Fruit fly (Drosophila melanogaster): ENCODE data around the gene CG17568.

Gene CG17568

dm6 chr2L:19136735-19137134, 44.8 kb downstream of the CG17568 start (continued):
- TF ChIP-seq CG8765 (GFP tag; IDR thresholded peaks at IDR 0.05) (no peak), gsb (GFP tag; IDR thresholded peaks at IDR 0.05) (no peak), Mes4 (GFP tag; optimal IDR thresholded peaks at IDR 0.05) (peak; percentile 20), CG2889 (GFP tag; IDR thresholded peaks at IDR 0.05) (no peak), Kr (GFP tag; optimal IDR thresholded peaks at IDR 0.05) (no peak), Lpt (GFP tag; optimal IDR thresholded peaks at IDR 0.05) (peak; percentile 19), CG11456 (GFP tag; IDR thresholded peaks at IDR 0.05) (no peak), CG10267 (tag; optimal IDR thresholded peaks at IDR 0.05) (peak; percentile 46), CG43689 (GFP tag; IDR thresholded peaks at IDR 0.05) (no peak), CG6689 (GFP tag; IDR thresholded peaks at IDR 0.05) (no peak), bowl (GFP tag; IDR thresholded peaks at IDR 0.05) (no peak), lilli (GFP tag; optimal IDR thresholded peaks at IDR 0.05) (no peak), CG18599 (GFP tag; optimal IDR thresholded peaks at IDR 0.05) (no peak), dan (GFP tag; IDR thresholded peaks at IDR 0.05) (no peak), eyg (GFP tag; optimal IDR thresholded peaks at IDR 0.05) (no peak), danr (GFP tag; IDR thresholded peaks at IDR 0.05) (no peak), peb (GFP tag; IDR thresholded peaks at IDR 0.05) (no peak), CG9609 (GFP tag; optimal IDR thresholded peaks at IDR 0.05) (no peak), jing (GFP tag; optimal IDR thresholded peaks at IDR 0.05) (no peak), CG5180 (GFP tag; optimal IDR thresholded peaks at IDR 0.05) (no peak), Side (GFP tag; optimal IDR thresholded peaks at IDR 0.05) (no peak), CG34224 (GFP tag; IDR thresholded peaks at IDR 0.05; ENCODE audit: partially characterized antibody) (no peak), stc (GFP tag; IDR thresholded peaks at IDR 0.05) (no peak), grau (tag; optimal IDR thresholded peaks at IDR 0.05) (peak; percentile 22), lov (optimal IDR thresholded peaks at IDR 0.05) (no peak), lov (GFP tag; IDR thresholded peaks at IDR 0.05) (no peak), CG30403 (GFP tag; optimal IDR thresholded peaks at IDR 0.05) (peak; percentile 2), CHES-1-like (GFP tag; optimal IDR thresholded peaks at IDR 0.05) (no peak), CG9437 (GFP tag; optimal IDR thresholded peaks at IDR 0.05) (no peak), tgo (GFP tag; IDR thresholded peaks at IDR 0.05) (no peak), Chrac-16 (GFP tag; optimal IDR thresholded peaks at IDR 0.05) (peak; percentile 49), B-H2 (GFP tag; optimal IDR thresholded peaks at IDR 0.05) (no peak), D (optimal IDR thresholded peaks at IDR 0.05) (no peak), D (GFP tag; optimal IDR thresholded peaks at IDR 0.05) (peak; percentile 3), zf30C (GFP tag; optimal IDR thresholded peaks at IDR 0.05) (peak; percentile 96), Doc2 (GFP tag; IDR thresholded peaks at IDR 0.05) (no peak), Asciz (GFP tag; optimal IDR thresholded peaks at IDR 0.05) (no peak), row (GFP tag; IDR thresholded peaks at IDR 0.05) (peak; percentile 40; the same call in 1 of the 3 replicates), chm (GFP tag; IDR thresholded peaks at IDR 0.05) (0 out of 2 replicates have a peak, but pooled peaks have one; percentile 27), wor (GFP tag; IDR thresholded peaks at IDR 0.05) (no peak), CG7839 (tag; optimal IDR thresholded peaks at IDR 0.05) (peak; percentile 21), ato (GFP tag; IDR thresholded peaks at IDR 0.05; ENCODE audit: partially characterized antibody) (no peak), CG30431 (GFP tag; optimal IDR thresholded peaks at IDR 0.05) (peak; percentile 30), CG30020 (tag; optimal IDR thresholded peaks at IDR 0.05) (no peak), CG32532 (GFP tag; IDR thresholded peaks at IDR 0.05) (no peak), Ets97D (GFP tag; optimal IDR thresholded peaks at IDR 0.05) (no peak), Optix (GFP tag; IDR thresholded peaks at IDR 0.05) (no peak), CG12659 (GFP tag; optimal IDR thresholded peaks at IDR 0.05) (no peak), CG12769 (tag; optimal IDR thresholded peaks at IDR 0.05) (no peak), toy (GFP tag; IDR thresholded peaks at IDR 0.05) (no peak), CG17829 (tag; optimal IDR thresholded peaks at IDR 0.05) (peak; percentile 60), ssp (GFP tag; IDR thresholded peaks at IDR 0.05) (no peak), hkb (optimal IDR thresholded peaks at IDR 0.05) (no peak), hkb (GFP tag; IDR thresholded peaks at IDR 0.05) (no peak)
